Fruit fly (Drosophila melanogaster): ENCODE measurements around the gene Nbr.
A peak's percentile ranks its signal among the peaks of the same experiment; 100 is the strongest.

The Nbr gene

DNA sequence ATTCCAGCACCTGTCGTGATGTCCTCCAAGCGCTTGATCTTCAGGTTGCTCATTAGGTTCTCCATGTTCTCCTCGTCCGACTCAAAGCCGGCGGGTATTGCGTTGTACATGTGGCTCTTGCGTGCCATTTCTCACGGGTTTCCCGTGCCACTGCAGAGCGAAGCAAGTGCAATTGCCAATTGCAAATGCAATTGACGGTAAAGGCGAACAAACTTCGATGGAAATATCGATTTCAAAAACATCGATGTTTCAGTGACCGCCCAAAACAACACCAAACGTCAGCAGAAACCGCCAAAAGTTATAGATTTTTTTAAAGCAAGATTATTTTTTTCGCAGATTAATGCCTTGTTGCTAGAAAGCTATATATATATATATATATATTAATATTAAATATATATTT, at the start of gene Nbr:
Gene Nbr (minus strand): TSS at position 209 of the 400 bp plus-strand sequence.
- TF ChIP-seq Sox14 (GFP tag; optimal IDR thresholded peaks at IDR 0.05) (no peak), CG6163 (GFP tag; IDR thresholded peaks at IDR 0.05) (0 out of 3 replicates have a peak, but pooled peaks have one; percentile 14)

dm6 chr2L:21206193-21206592, 43.3 kb upstream of the Nbr start, which contains the start of gene clumsy:
TSS of gene clumsy (plus strand) at chr2L:21206493.
- no peak for TF ChIP-seq CG9139 (GFP tag; optimal IDR thresholded peaks at IDR 0.05)
- TF ChIP-seq CG11902 (GFP tag; optimal IDR thresholded peaks at IDR 0.05), result no peak

dm6 chr2L:21202702-21203101, 39.8 kb upstream of the Nbr start, which contains the start of gene CG31988:
TSS of gene CG31988 (minus strand) at chr2L:21202802.
- TF ChIP-seq dac (GFP tag; optimal IDR thresholded peaks at IDR 0.05) (no peak), topi (GFP tag; optimal IDR thresholded peaks at IDR 0.05) (no peak), svp (GFP tag) (no peak), Hr4 (GFP tag; optimal IDR thresholded peaks at IDR 0.05) (no peak), fd59A (GFP tag; optimal IDR thresholded peaks at IDR 0.05) (no peak), achi (GFP tag; optimal IDR thresholded peaks at IDR 0.05) (no peak), esn (GFP tag; optimal IDR thresholded peaks at IDR 0.05) (no peak), OdsH (GFP tag; optimal IDR thresholded peaks at IDR 0.05) (no peak), salr (GFP tag; optimal IDR thresholded peaks at IDR 0.05) (no peak), CG1621 (tag; optimal IDR thresholded peaks at IDR 0.05) (no peak), CG15336 (GFP tag; IDR thresholded peaks at IDR 0.05) (no peak), CG3032 (tag; optimal IDR thresholded peaks at IDR 0.05) (no peak), Hr39 (GFP tag; optimal IDR thresholded peaks at IDR 0.05) (no peak), Met (GFP tag; optimal IDR thresholded peaks at IDR 0.05) (no peak), Eip93F (GFP tag; optimal IDR thresholded peaks at IDR 0.05) (no peak)

DNA sequence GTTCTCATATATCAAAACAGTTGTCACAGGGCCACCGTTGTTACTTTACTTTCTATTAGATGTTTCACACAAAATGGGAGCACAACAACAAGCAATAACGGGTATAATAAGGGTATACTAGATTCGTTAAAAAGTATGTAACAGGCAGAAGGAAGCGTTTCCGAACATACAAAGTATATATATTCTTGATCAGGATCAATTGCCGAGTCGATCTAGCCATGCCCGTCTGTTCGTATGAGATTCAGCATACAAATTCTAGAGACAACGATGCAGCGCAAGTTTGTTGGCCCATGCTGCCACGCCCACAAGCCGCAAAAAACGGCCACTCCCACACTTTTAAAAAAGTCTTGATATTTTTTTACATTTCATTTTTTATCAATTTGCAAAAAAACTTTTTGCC, 37.4 kb upstream of the Nbr start, which contains the start of gene CG31624:
Gene CG31624 (minus strand): TSS at position 101 of the 400 bp plus-strand sequence.
- TF ChIP-seq CG9139 (GFP tag; optimal IDR thresholded peaks at IDR 0.05), result no peak
- no peak for TF ChIP-seq CG3919 (GFP tag; optimal IDR thresholded peaks at IDR 0.05)
- TF ChIP-seq Sox15 (GFP tag; optimal IDR thresholded peaks at IDR 0.05), result no peak
- TF ChIP-seq CG1621 (tag; optimal IDR thresholded peaks at IDR 0.05), result no peak
- no peak for TF ChIP-seq cyc (GFP tag; optimal IDR thresholded peaks at IDR 0.05)
- TF ChIP-seq Gug (GFP tag; IDR thresholded peaks at IDR 0.05), result no peak
- no peak for TF ChIP-seq fkh (GFP tag; optimal IDR thresholded peaks at IDR 0.05)
- TF ChIP-seq CG15336 (GFP tag; IDR thresholded peaks at IDR 0.05), result no peak
- TF ChIP-seq Sox102F (GFP tag; optimal IDR thresholded peaks at IDR 0.05), result no peak
- TF ChIP-seq CG11902 (GFP tag; optimal IDR thresholded peaks at IDR 0.05), result no peak
- no peak for TF ChIP-seq spab (GFP tag; optimal IDR thresholded peaks at IDR 0.05)
- TF ChIP-seq CG8319 (GFP tag; optimal IDR thresholded peaks at IDR 0.05), result no peak
- no peak for TF ChIP-seq lz (GFP tag; optimal IDR thresholded peaks at IDR 0.05)

DNA sequence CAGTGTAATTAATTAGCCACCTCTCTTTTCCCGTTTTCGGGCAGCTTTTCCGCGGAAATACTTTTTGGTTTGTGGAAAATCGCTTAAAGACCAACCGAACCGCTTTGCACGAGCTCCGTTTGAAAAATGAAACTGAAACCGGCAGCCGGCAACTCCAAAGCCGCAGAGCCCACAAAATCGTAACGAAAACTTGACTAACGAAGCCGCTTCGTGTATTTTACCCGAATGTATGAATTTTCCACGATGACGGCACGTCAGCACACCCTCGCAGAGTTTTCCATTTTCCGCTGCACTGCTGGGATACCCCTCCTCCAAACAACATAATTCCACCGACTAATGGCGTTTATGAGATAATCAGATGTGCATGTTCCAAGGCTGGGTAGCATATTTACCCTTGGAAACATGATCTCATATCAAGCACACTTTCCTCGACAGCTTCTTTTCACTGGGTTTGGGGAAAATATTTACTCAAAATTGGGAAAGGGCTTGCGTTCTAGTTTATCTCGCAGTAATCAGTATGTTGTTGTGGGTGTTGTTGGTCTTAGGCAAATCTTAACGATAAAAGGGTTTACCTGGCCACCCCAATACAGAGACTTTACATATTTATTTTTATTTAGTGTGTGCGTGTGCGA, 35.9 kb upstream of the Nbr start, which contains the start of gene Ret:
Gene Ret (minus strand): TSS at position 130 of the 632 bp plus-strand sequence.
- TF ChIP-seq lz (GFP tag; optimal IDR thresholded peaks at IDR 0.05), result no peak
- TF ChIP-seq CG8319 (GFP tag; optimal IDR thresholded peaks at IDR 0.05), result no peak
- TF ChIP-seq CG6276 (GFP tag; optimal IDR thresholded peaks at IDR 0.05), result peak; percentile 14
- TF ChIP-seq fkh (GFP tag; optimal IDR thresholded peaks at IDR 0.05), result peak; percentile 68
- TF ChIP-seq Hr39 (GFP tag; optimal IDR thresholded peaks at IDR 0.05), result no peak
- TF ChIP-seq CG32006 (GFP tag; optimal IDR thresholded peaks at IDR 0.05), result no peak
- TF ChIP-seq fd59A (GFP tag; optimal IDR thresholded peaks at IDR 0.05), result no peak
- no peak for TF ChIP-seq CG34406 (GFP tag; optimal IDR thresholded peaks at IDR 0.05)
- no peak for TF ChIP-seq Lpt (GFP tag; optimal IDR thresholded peaks at IDR 0.05)
- TF ChIP-seq Smox (GFP tag; optimal IDR thresholded peaks at IDR 0.05), result no peak
- no peak for TF ChIP-seq vri (GFP tag; optimal IDR thresholded peaks at IDR 0.05)
- TF ChIP-seq CG1621 (tag; optimal IDR thresholded peaks at IDR 0.05), result no peak
- TF ChIP-seq CG6808 (GFP tag; optimal IDR thresholded peaks at IDR 0.05), result no peak
- no peak for TF ChIP-seq CG31627 (GFP tag; optimal IDR thresholded peaks at IDR 0.05)
- no peak for TF ChIP-seq Gug (GFP tag; IDR thresholded peaks at IDR 0.05)
- TF ChIP-seq CG15336 (GFP tag; IDR thresholded peaks at IDR 0.05), result 0 out of 2 replicates have a peak, but pooled peaks have one; percentile 18
- 0 out of 3 replicates have a peak, but pooled peaks have one; percentile 31 for TF ChIP-seq CG8119 (GFP tag; IDR thresholded peaks at IDR 0.05)
- no peak for TF ChIP-seq CG4318 (GFP tag; optimal IDR thresholded peaks at IDR 0.05)
- TF ChIP-seq CG6163 (GFP tag; IDR thresholded peaks at IDR 0.05), result no peak
- TF ChIP-seq Met (GFP tag; optimal IDR thresholded peaks at IDR 0.05), result no peak
- TF ChIP-seq CG8632 (GFP tag; optimal IDR thresholded peaks at IDR 0.05), result no peak

Data from whole organism, prepupa.